Worm (Caenorhabditis elegans) whole organism, L1 larva: ENCODE data around the gene syx-2.
A peak's percentile ranks its signal among the peaks of the same experiment; 100 is the strongest.

ENCODE experiments used
- C34B4.2 ChIP-seq: sonication (generic microtip); optimal IDR thresholded peaks from 2 replicates; lab custom pipeline; 2017; ENCODE audit warnings: mild to moderate bottlenecking, missing genetic modification characterization, missing compliant biosample characterization
- F16B12.6 ChIP-seq: fragments of 150-350 bp; optimal IDR thresholded peaks from 2 replicates; lab custom pipeline; 2014; ENCODE audit warnings: missing biosample characterization, missing genetic modification characterization
- Y116A8C.19 ChIP-seq: sonication (generic microtip); optimal IDR thresholded peaks from 2 replicates; lab custom pipeline; 2016; ENCODE audit warnings: missing compliant biosample characterization, missing genetic modification characterization, borderline replicate concordance
- ama-1 ChIP-seq: fragments of 150-350 bp; optimal IDR thresholded peaks from 2 replicates; lab custom pipeline; 2014
- blmp-1 ChIP-seq: fragments of 150-350 bp; optimal IDR thresholded peaks from 2 replicates; lab custom pipeline; 2014; ENCODE audit warnings: missing biosample characterization, missing genetic modification characterization
- ceh-63 ChIP-seq: fragments of 200-800 bp; sonication (Bioruptor generic); optimal IDR thresholded peaks from 2 replicates; lab custom pipeline; 2018; ENCODE audit warnings: mild to moderate bottlenecking, missing genetic modification characterization, missing compliant biosample characterization
- efl-1 ChIP-seq, 4 experiments: fragments of 150-350 bp; optimal IDR thresholded peaks in 3 of 4; peaks in 1 of 4; 1 replicate in 1 of 4; 2 replicates in 3 of 4; lab custom pipeline; 2014; ENCODE audit warnings: missing biosample characterization in 2 of 4, missing genetic modification characterization in 2 of 4, missing genetic modification reagents in 2 of 4
- elt-2 ChIP-seq: sonication (generic microtip); optimal IDR thresholded peaks from 2 replicates; lab custom pipeline; 2016; ENCODE audit warnings: missing genetic modification characterization, mild to moderate bottlenecking, inconsistent platforms, missing compliant biosample characterization, missing genetic modification reagents
- hlh-17 ChIP-seq: fragments of 200-800 bp; sonication (Bioruptor generic); optimal IDR thresholded peaks from 2 replicates; lab custom pipeline; 2018; ENCODE audit warnings: missing genetic modification characterization, mild to moderate bottlenecking, missing compliant biosample characterization, moderate library complexity, borderline replicate concordance
- hpl-2 ChIP-seq: fragments of 150-350 bp; optimal IDR thresholded peaks from 2 replicates; lab custom pipeline; 2014; ENCODE audit warnings: missing biosample characterization, missing genetic modification reagents, missing genetic modification characterization
- jun-1 ChIP-seq: fragments of 150-350 bp; optimal IDR thresholded peaks from 2 replicates; lab custom pipeline; 2014; ENCODE audit warnings: missing biosample characterization, missing genetic modification reagents, missing genetic modification characterization
- lin-14 ChIP-seq: fragments of 200-800 bp; sonication (Bioruptor generic); optimal IDR thresholded peaks from 2 replicates; lab custom pipeline; 2018; ENCODE audit warnings: mild to moderate bottlenecking, missing genetic modification characterization, moderate library complexity, missing compliant biosample characterization
- lin-35 ChIP-seq, 2 experiments: fragments of 150-350 bp; optimal IDR thresholded peaks; 2 replicates each; lab custom pipeline; 2014; ENCODE audit warnings: missing biosample characterization in 2 of 2, missing genetic modification characterization in 2 of 2, missing genetic modification reagents in 2 of 2
- lsy-2 ChIP-seq, 2 experiments: fragments of 150-350 bp; optimal IDR thresholded peaks; 2 replicates each; lab custom pipeline; 2014; ENCODE audit warnings: missing biosample characterization in 2 of 2, missing genetic modification characterization in 2 of 2
- mef-2 ChIP-seq: fragments of 150-350 bp; optimal IDR thresholded peaks from 2 replicates; lab custom pipeline; 2014; ENCODE audit warnings: missing biosample characterization, missing genetic modification characterization
- nhr-12 ChIP-seq: sonication (generic microtip); optimal IDR thresholded peaks from 2 replicates; lab custom pipeline; 2017; ENCODE audit warnings: missing biosample characterization, missing genetic modification characterization
- nhr-19 ChIP-seq: fragments of 200-800 bp; sonication (Bioruptor generic); conservative IDR thresholded peaks from 2 replicates; pipeline ENCODE4 v1.3.6; 2022; ENCODE audit warnings: missing genetic modification characterization, missing compliant biosample characterization
- nhr-20 ChIP-seq: sonication (generic microtip); optimal IDR thresholded peaks from 2 replicates; lab custom pipeline; 2016; ENCODE audit warnings: mild to moderate bottlenecking, missing genetic modification characterization, missing compliant biosample characterization
- nhr-237 ChIP-seq: fragments of 150-350 bp; optimal IDR thresholded peaks from 2 replicates; lab custom pipeline; 2014; ENCODE audit warnings: missing biosample characterization, missing genetic modification characterization
- nhr-28 ChIP-seq: fragments of 150-350 bp; optimal IDR thresholded peaks from 2 replicates; lab custom pipeline; 2014; ENCODE audit warnings: missing biosample characterization, missing genetic modification characterization
- nhr-71 ChIP-seq: sonication (generic microtip); optimal IDR thresholded peaks from 2 replicates; lab custom pipeline; 2016; ENCODE audit warnings: mild to moderate bottlenecking, missing genetic modification characterization, moderate library complexity, missing compliant biosample characterization
- nhr-85 ChIP-seq: sonication (generic microtip); peaks from one replicate; lab custom pipeline; 2016; ENCODE audit warnings: missing genetic modification characterization, inconsistent platforms, missing compliant biosample characterization
- pag-3 ChIP-seq: sonication (generic microtip); optimal IDR thresholded peaks from 2 replicates; lab custom pipeline; 2017; ENCODE audit warnings: missing genetic modification characterization, mild to moderate bottlenecking, missing compliant biosample characterization, antibody characterized with exemption, borderline replicate concordance; ENCODE audit not compliant: insufficient read depth
- pax-3 ChIP-seq: fragments of 200-800 bp; sonication (Bioruptor generic); optimal IDR thresholded peaks from 2 replicates; lab custom pipeline; 2018; ENCODE audit warnings: mild to moderate bottlenecking, missing genetic modification characterization, moderate library complexity, missing compliant biosample characterization
- pqm-1 ChIP-seq: sonication (generic microtip); optimal IDR thresholded peaks from 3 replicates; lab custom pipeline; 2017; ENCODE audit warnings: missing biosample characterization, missing genetic modification characterization
- rnt-1 ChIP-seq: sonication (generic microtip); optimal IDR thresholded peaks from 2 replicates; lab custom pipeline; 2016; ENCODE audit warnings: mild to moderate bottlenecking, missing genetic modification characterization, moderate library complexity, missing compliant biosample characterization
- skn-1 ChIP-seq: fragments of 150-350 bp; optimal IDR thresholded peaks from 2 replicates; lab custom pipeline; 2014; ENCODE audit warnings: missing biosample characterization, missing genetic modification characterization
- snpc-4 ChIP-seq: fragments of 150-350 bp; optimal IDR thresholded peaks from 2 replicates; lab custom pipeline; 2014; ENCODE audit warnings: missing biosample characterization, missing genetic modification characterization
- snu-23 ChIP-seq: sonication (generic microtip); optimal IDR thresholded peaks from 2 replicates; lab custom pipeline; 2016; ENCODE audit warnings: missing genetic modification characterization, missing compliant biosample characterization
- sox-4 ChIP-seq: sonication (generic microtip); optimal IDR thresholded peaks from 2 replicates; lab custom pipeline; 2016; ENCODE audit warnings: missing genetic modification characterization, missing compliant biosample characterization
- sup-37 ChIP-seq: fragments of 200-800 bp; sonication (Bioruptor generic); optimal IDR thresholded peaks from 2 replicates; lab custom pipeline; 2018; ENCODE audit warnings: mild to moderate bottlenecking, missing genetic modification characterization, missing compliant biosample characterization
- swsn-7 ChIP-seq: sonication (generic microtip); optimal IDR thresholded peaks from 2 replicates; lab custom pipeline; 2016; ENCODE audit warnings: missing genetic modification characterization, missing compliant biosample characterization
- tbx-2 ChIP-seq: sonication (generic microtip); optimal IDR thresholded peaks from 2 replicates; lab custom pipeline; 2016; ENCODE audit warnings: missing genetic modification characterization, missing compliant biosample characterization
- unc-130 ChIP-seq: fragments of 150-350 bp; optimal IDR thresholded peaks from 2 replicates; lab custom pipeline; 2017; ENCODE audit warnings: missing biosample characterization, missing genetic modification characterization, inconsistent platforms
- unc-30 ChIP-seq: sonication (generic microtip); optimal IDR thresholded peaks from 2 replicates; lab custom pipeline; 2017; ENCODE audit warnings: missing biosample characterization, missing genetic modification characterization
- unc-98 ChIP-seq: fragments of 200-800 bp; sonication (Bioruptor generic); IDR thresholded peaks from 2 replicates; pipeline ENCODE4 v1.3.6; 2022; ENCODE audit warnings: missing genetic modification characterization, missing compliant biosample characterization
- vab-15 ChIP-seq: sonication (generic microtip); optimal IDR thresholded peaks from 2 replicates; lab custom pipeline; 2017; ENCODE audit warnings: missing genotype, mild to moderate bottlenecking, missing genetic modification characterization, missing compliant biosample characterization
- zag-1 ChIP-seq: fragments of 150-350 bp; optimal IDR thresholded peaks from 2 replicates; lab custom pipeline; 2014; ENCODE audit warnings: missing biosample characterization, missing genetic modification characterization

Gene syx-2

ce11 chrX:13950620-13951152 lies 9.3 kb upstream of the syx-2 start (continued):
- TF ChIP-seq ceh-63 (GFP tag; lab: Kevin White, UChicago) (no peak), snu-23 (GFP tag; lab: Kevin White, UChicago) (peak; percentile 68), unc-30 (tag; lab: Kevin White, UChicago) (no peak), hlh-17 (no peak), unc-98 (GFP tag; lab: Robert Waterston, UW) (no peak), nhr-28 (tag; lab: Kevin White, UChicago) (no peak), swsn-7 (tag; lab: Kevin White, UChicago) (peak; percentile 57), nhr-237 (tag; lab: Kevin White, UChicago) (no peak), pax-3 (tag; lab: Kevin White, UChicago) (no peak), vab-15 (tag; lab: Kevin White, UChicago) (no peak), lin-35 (GFP tag; optimal IDR thresholded peaks at IDR 0.05; lab: Kevin White, UChicago) (peak; percentile 6 to 63), unc-130 (no peak), nhr-20 (peak; percentile 78), nhr-71 (peak; percentile 73), nhr-85 (tag; lab: Kevin White, UChicago) (peak; percentile 94), ama-1 (lab: Kevin White, UChicago) (no peak), nhr-12 (tag; lab: Kevin White, UChicago) (no peak), blmp-1 (tag; lab: Kevin White, UChicago) (peak; percentile 76), snpc-4 (tag; lab: Kevin White, UChicago) (no peak), tbx-2 (tag; lab: Kevin White, UChicago) (peak; percentile 63), nhr-19 (peak; percentile 46)

- TF ChIP-seq Y116A8C.19 (no peak), rnt-1 (no peak)
Observed at ce11 chrX:13952347-13952746, 7.6 kb upstream of the syx-2 start.

ce11 chrX:13958451-13958850 lies 1.5 kb upstream of the syx-2 start:
- TF ChIP-seq tbx-2 (tag; lab: Kevin White, UChicago) (peak; percentile 1), pag-3 (tag; lab: Kevin White, UChicago) (no peak), lin-14 (peak; percentile 16), jun-1 (tag; lab: Kevin White, UChicago) (peak; percentile 17), skn-1 (tag; lab: Kevin White, UChicago) (peak; percentile 11)

- TF ChIP-seq mef-2 (tag; lab: Kevin White, UChicago) (no peak), zag-1 (no peak), F16B12.6 (tag; lab: Kevin White, UChicago) (no peak), hpl-2 (no peak), sox-4 (tag; lab: Kevin White, UChicago) (no peak), efl-1 (optimal IDR thresholded peaks at IDR 0.05; lab: Kevin White, UChicago) (no peak), efl-1 (GFP tag; optimal IDR thresholded peaks at IDR 0.05 in 1 of 2; lab: Kevin White, UChicago) (no peak), lsy-2 (tag; optimal IDR thresholded peaks at IDR 0.05; lab: Kevin White, UChicago) (no peak), snu-23 (GFP tag; lab: Kevin White, UChicago) (no peak), elt-2 (peak; percentile 31), blmp-1 (tag; lab: Kevin White, UChicago) (no peak), pag-3 (tag; lab: Kevin White, UChicago) (no peak), pqm-1 (tag; lab: Kevin White, UChicago) (no peak), unc-98 (GFP tag; lab: Robert Waterston, UW) (no peak), sup-37 (GFP tag; lab: Kevin White, UChicago) (no peak), hlh-17 (no peak), C34B4.2 (tag; lab: Kevin White, UChicago) (no peak), lin-35 (GFP tag; optimal IDR thresholded peaks at IDR 0.05; lab: Kevin White, UChicago) (peak in 1 of 2 experiments; percentile 5)
Observed at ce11 chrX:13959383-13959782, 566 bp upstream of the syx-2 start.
